Fruit fly (Drosophila melanogaster) ovary, adult (tissue): ENCODE data around the gene AhcyL1.

Experiments used
- CG17801 ChIP-seq: fragments of 200-800 bp; optimal IDR thresholded peaks from 2 replicates; lab custom pipeline; 2019; ENCODE audit warnings: missing biosample characterization, mild to moderate bottlenecking, missing genetic modification characterization, moderate library complexity; ENCODE audit not compliant: partially characterized antibody

AhcyL1 gene

dm6 chr3L:2772045-2772444 is at the start of gene AhcyL1:
Gene AhcyL1, minus strand, starts transcription at chr3L:2772325.
- peak; percentile 65 for TF ChIP-seq CG17801 (GFP tag; lab: Kevin White, UChicago)

DNA sequence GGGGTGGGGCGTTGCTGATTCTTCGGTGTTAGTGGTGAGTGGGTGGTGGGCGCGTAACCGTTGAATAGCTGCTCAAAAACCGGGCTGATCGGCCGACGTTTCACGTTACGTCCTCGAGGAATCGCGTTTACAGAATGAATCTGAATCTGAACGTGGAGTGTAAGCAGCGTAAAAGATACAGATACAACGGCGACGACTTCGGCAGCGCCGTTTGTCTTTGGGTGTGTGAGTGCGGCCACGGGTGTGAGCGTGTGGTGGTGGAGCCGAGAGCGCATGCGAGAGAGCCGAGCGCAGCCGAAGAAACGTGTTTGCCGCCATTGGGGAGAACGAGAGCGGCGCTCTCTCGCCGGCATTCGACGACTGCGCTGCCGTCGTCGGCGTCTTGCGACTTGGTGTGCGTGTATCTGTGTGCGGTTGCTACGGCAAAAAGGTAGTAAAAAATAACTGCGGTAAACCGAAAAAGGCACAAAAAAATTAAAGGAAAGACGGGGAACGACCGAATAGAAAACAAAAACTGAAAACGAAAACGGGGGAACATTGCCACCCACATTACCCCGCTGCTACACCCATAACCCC is 48.9 kb upstream of the AhcyL1 start:
- TF ChIP-seq CG17801 (GFP tag; lab: Kevin White, UChicago): peak; percentile 62

dm6 chr3L:2820275-2820674 is 48.1 kb upstream of the AhcyL1 start:
- TF ChIP-seq CG17801 (GFP tag; lab: Kevin White, UChicago): no peak

DNA sequence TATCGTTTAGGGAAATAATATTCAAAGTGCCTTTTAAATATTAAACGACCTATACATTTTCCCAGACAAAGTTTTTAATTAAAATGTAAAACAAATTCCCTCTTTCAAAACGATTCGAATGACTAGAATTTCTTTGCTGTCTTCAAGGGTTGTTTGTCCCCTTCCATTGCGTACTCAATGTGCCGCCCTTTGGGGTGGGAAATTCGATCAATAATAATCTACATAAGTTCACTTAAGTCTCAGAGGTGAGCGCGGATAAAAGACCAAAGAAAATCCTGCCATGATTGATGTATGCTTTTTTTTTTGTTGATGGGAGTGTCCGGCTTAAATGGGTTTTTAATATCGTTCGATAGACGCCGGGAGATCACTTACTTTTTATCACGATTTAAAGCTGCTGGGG is 47.6 kb upstream of the AhcyL1 start:
- TF ChIP-seq CG17801 (GFP tag; lab: Kevin White, UChicago): no peak

- no peak for TF ChIP-seq CG17801 (GFP tag; lab: Kevin White, UChicago)
Measured at dm6 chr3L:2818784-2819183, 46.7 kb upstream of the AhcyL1 start.

- TF ChIP-seq CG17801 (GFP tag; lab: Kevin White, UChicago): peak; percentile 83
Measured at dm6 chr3L:2817872-2818271, 45.7 kb upstream of the AhcyL1 start.

- no peak for TF ChIP-seq CG17801 (GFP tag; lab: Kevin White, UChicago)
Measured at dm6 chr3L:2816655-2817054, 44.5 kb upstream of the AhcyL1 start.

DNA sequence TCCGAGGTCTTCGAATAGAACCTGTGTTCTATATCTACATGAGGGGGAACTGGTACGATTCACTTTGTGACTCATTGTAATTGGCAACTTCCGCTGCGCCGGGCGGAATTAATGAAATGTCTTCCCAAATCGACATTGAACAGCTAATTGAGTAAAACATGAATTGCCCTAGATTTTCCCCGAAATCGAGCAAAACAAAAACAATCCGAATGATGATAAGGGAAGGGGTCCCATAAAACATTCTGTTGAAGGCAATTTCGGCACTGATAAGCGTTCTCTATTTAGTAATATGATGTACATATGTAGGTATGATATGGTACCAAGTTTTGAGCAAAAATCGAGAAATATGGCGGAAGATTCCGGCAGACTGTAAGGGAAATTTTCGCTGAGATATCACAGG is 37.6 kb upstream of the AhcyL1 start:
- no peak for TF ChIP-seq CG17801 (GFP tag; lab: Kevin White, UChicago)

DNA sequence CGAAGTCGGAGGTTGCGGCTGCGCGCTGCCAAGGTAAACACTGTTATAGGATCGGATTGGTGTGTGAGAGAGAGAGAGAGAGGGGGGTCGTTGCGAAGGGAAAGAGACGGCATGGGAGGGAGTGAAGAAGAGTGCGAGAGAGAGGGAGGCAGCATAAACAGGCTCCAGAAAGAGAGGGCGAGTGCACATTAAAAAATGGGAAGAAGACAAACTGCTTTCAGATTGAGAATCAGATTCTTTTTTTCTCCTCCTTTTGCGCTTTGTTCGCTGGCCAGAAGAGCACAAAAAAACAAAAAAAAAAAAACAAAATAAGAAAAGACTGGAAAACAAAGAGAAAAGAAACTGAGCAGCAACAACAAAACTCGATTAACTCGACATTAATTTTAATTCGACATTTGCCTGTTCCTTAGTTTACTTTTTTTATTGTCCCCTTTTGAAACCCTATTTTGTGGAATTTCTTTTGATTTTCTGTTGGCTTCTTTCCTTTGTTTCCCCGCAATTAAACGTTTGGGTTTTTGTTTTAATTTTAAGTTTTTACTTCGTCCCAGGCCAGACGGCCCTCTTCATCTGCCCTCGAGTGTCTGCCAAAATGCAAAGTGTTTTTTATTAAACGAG is 36.3 kb upstream of the AhcyL1 start:
- no peak for TF ChIP-seq CG17801 (GFP tag; lab: Kevin White, UChicago)

DNA sequence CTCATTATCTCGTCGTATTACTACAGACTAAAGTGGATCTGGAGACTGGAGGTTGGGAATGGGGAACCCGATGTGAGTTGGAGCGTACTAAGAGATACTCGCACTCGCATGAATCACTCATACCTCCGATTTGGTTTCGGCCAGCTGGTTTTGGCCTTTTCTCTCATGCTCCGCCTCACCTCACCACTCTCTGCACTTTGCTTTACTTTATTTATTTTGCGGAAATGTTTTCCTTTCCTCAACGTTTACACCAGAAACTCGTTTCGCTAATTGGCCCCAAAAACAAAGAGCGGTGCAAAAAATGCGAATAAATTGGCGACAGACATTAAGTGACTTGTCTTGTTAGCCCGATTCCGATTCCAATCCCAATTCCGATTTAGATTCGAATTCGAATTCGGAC is 35.3 kb upstream of the AhcyL1 start:
- no peak for TF ChIP-seq CG17801 (GFP tag; lab: Kevin White, UChicago)

dm6 chr3L:2805956-2806527 is 33.9 kb upstream of the AhcyL1 start:
- TF ChIP-seq CG17801 (GFP tag; lab: Kevin White, UChicago): no peak

DNA sequence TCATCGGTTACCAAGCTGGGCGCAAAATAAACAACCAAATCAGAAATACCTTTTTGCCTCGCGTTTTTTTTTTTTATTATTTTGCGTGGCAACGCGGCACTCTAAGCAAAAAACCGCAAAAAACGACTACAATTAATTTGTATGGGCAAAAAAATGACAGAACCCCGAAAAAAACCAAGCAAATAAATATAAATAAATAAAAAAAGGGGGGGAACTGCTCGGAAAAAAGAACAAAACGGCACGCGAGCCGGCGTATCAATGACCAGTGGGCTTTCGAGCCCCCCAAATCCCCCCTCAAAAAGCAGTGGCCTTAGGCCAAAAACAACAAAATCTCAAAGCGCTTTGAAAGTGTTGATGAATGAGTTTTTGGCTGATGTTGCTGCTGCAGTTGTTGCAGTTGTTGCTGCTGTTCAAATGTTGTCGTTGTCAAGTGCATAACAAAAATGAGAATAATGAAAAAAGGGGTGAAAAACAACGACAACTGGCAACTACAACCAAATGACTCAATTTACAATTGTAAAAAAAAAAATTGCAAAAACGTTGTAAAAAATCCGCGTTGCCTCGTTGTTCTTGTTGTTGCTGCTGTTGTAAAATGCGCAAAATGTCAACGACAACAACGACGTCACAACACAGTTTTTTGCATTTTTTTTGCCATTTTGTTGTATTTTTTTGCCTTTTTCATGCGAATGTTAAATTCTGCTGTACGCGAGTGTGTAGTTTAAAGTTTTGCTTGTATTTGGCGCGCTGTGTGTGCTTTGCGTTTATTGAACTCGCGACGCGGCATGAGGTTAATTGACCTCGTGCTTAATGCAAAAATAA is 33.2 kb upstream of the AhcyL1 start:
- peak; percentile 98 for TF ChIP-seq CG17801 (GFP tag; lab: Kevin White, UChicago)

- TF ChIP-seq CG17801 (GFP tag; lab: Kevin White, UChicago): no peak
Measured at dm6 chr3L:2802085-2802484, 30.0 kb upstream of the AhcyL1 start.

dm6 chr3L:2801376-2801775 is 29.3 kb upstream of the AhcyL1 start:
- no peak for TF ChIP-seq CG17801 (GFP tag; lab: Kevin White, UChicago)

- no peak for TF ChIP-seq CG17801 (GFP tag; lab: Kevin White, UChicago)
Measured at dm6 chr3L:2800329-2800728, 28.2 kb upstream of the AhcyL1 start.
